Worm (Caenorhabditis elegans) whole organism, L4/young adult: ENCODE measurements around the gene Y73B3A.1.
"Not testable (repeated sequence)": the region's sequence is repeated elsewhere in the genome, so short reads cannot be mapped to it uniquely, and the experiment has no call there.

Source experiments
- W03F9.2 ChIP-seq: fragments of 150-350 bp; optimal IDR thresholded peaks from 2 replicates; lab custom pipeline; 2014; ENCODE audit warnings: missing biosample characterization, missing genetic modification characterization
- dao-5 ChIP-seq: sonication (generic microtip); optimal IDR thresholded peaks from 2 replicates; lab custom pipeline; 2016; ENCODE audit warnings: missing genotype, missing genetic modification characterization, moderate library complexity, missing compliant biosample characterization
- him-1 ChIP-seq: sonication (generic microtip); optimal IDR thresholded peaks from 2 replicates; lab custom pipeline; 2016; ENCODE audit warnings: missing genotype, missing genetic modification reagents, missing genetic modification characterization, missing compliant biosample characterization

Y73B3A.1 gene

ce11 chrX:46833-47232 lies at the start of gene Y73B3A.1:
Gene Y73B3A.1 (minus strand): TSS chrX:46933.
- TF ChIP-seq dao-5; W03F9.2 (tag; lab: Kevin White, UChicago); him-1: not testable (repeated sequence)

- TF ChIP-seq him-1 (no peak), W03F9.2 (tag; lab: Kevin White, UChicago) (no peak), dao-5 (no peak)
These were observed 42.2 kb upstream of the Y73B3A.1 start for ce11 chrX:88905-89304.

- TF ChIP-seq W03F9.2 (tag; lab: Kevin White, UChicago) (no peak), him-1 (no peak), dao-5 (no peak)
These were observed 37.9 kb upstream of the Y73B3A.1 start for ce11 chrX:84602-85001.

- TF ChIP-seq dao-5; W03F9.2 (tag; lab: Kevin White, UChicago); him-1: not testable (repeated sequence)
These were observed 751 bp upstream of the Y73B3A.1 start, which contains the start of gene Y73B3A.20 for ce11 chrX:47484-47883. Gene Y73B3A.20 (plus strand): TSS chrX:47690.

DNA sequence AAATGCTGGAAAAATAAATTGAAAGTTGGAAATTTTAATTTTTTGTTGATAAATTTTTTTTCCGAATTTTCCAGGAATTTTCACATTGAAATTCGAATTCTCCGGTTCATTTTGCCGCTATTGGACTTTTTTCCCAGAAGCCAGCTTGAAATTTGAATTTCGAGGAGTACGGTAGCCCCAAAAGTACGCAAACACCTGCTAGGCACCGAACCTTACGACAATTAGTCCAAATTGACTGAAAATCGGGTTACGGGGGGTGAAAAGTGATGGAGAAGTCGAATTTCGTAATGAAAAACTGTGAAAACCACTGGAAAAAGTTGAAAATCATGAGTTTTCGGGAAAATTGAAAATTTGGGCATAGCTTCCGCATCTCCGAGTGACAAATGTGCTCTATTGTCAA lies 36.5 kb downstream of the Y73B3A.1 start:
- TF ChIP-seq dao-5 (no peak), him-1 (no peak), W03F9.2 (tag; lab: Kevin White, UChicago) (no peak)
